Fruit fly (Drosophila melanogaster) whole organism, embryonic: ENCODE results near the gene ath.

Experiments
- Adf1 ChIP-seq: fragments of 200-800 bp; sonication (Bioruptor generic); IDR thresholded peaks from 2 replicates; pipeline ENCODE4 v1.3.6; 2022; ENCODE audit warnings: missing biosample characterization, missing genetic modification characterization
- Asciz ChIP-seq: fragments of 200-800 bp; sonication (Bioruptor generic); optimal IDR thresholded peaks from 2 replicates; lab custom pipeline; 2017; ENCODE audit warnings: missing biosample characterization, mild to moderate bottlenecking, missing genetic modification characterization, missing genetic modification reagents
- CG10321 ChIP-seq: fragments of 200-800 bp; sonication (Bioruptor generic); IDR thresholded peaks from 2 replicates; pipeline ENCODE4 v1.3.6; 2022; ENCODE audit warnings: missing biosample characterization, missing genetic modification characterization
- CG11723 ChIP-seq: fragments of 200-800 bp; sonication (Bioruptor generic); optimal IDR thresholded peaks from 2 replicates; lab custom pipeline; 2017; ENCODE audit warnings: missing biosample characterization, mild to moderate bottlenecking, missing genetic modification characterization
- CG12071 ChIP-seq: fragments of 200-800 bp; sonication (Bioruptor generic); optimal IDR thresholded peaks from 3 replicates; lab custom pipeline; 2018; ENCODE audit warnings: missing biosample characterization, mild to moderate bottlenecking, missing genetic modification characterization
- CG13287 ChIP-seq: fragments of 200-800 bp; sonication (Bioruptor generic); IDR thresholded peaks from 2 replicates; pipeline ENCODE4 v1.3.6; 2022; ENCODE audit warnings: missing biosample characterization, missing genetic modification characterization; ENCODE audit not compliant: partially characterized antibody
- CG13424 ChIP-seq: fragments of 200-800 bp; sonication (Bioruptor generic); optimal IDR thresholded peaks from 2 replicates; lab custom pipeline; 2019; ENCODE audit warnings: missing biosample characterization, mild to moderate bottlenecking, missing genetic modification characterization, moderate library complexity
- CG13894 ChIP-seq: fragments of 200-800 bp; sonication (Bioruptor generic); optimal IDR thresholded peaks from 3 replicates; lab custom pipeline; 2018; ENCODE audit warnings: missing biosample characterization, mild to moderate bottlenecking, missing genetic modification characterization, moderate library complexity
- CG14050 ChIP-seq: fragments of 200-800 bp; sonication (Bioruptor generic); IDR thresholded peaks from 3 replicates; pipeline ENCODE4 v1.3.6; 2022; ENCODE audit warnings: missing biosample characterization, missing genetic modification characterization
- CG14710 ChIP-seq: fragments of 200-800 bp; sonication (Bioruptor generic); optimal IDR thresholded peaks from 3 replicates; lab custom pipeline; 2019; ENCODE audit warnings: missing biosample characterization, mild to moderate bottlenecking, missing genetic modification characterization, moderate library complexity
- CG1792 ChIP-seq: fragments of 200-800 bp; sonication (Bioruptor generic); optimal IDR thresholded peaks from 2 replicates; lab custom pipeline; 2016; ENCODE audit warnings: missing biosample characterization, missing genetic modification characterization
- CG2889 ChIP-seq: fragments of 200-800 bp; sonication (Bioruptor generic); IDR thresholded peaks from 3 replicates; pipeline ENCODE4 v1.3.6; 2022; ENCODE audit warnings: missing biosample characterization, missing genetic modification characterization
- CG30020 ChIP-seq: fragments of 200-800 bp; optimal IDR thresholded peaks from 2 replicates; lab custom pipeline; 2019; ENCODE audit warnings: missing biosample characterization, mild to moderate bottlenecking, missing genetic modification characterization, moderate library complexity
- CG3065 ChIP-seq: fragments of 200-800 bp; sonication (Bioruptor generic); optimal IDR thresholded peaks from 2 replicates; lab custom pipeline; 2016; ENCODE audit warnings: missing biosample characterization, missing genetic modification characterization
- CG3281 ChIP-seq: fragments of 200-800 bp; sonication (Bioruptor generic); optimal IDR thresholded peaks from 3 replicates; lab custom pipeline; 2017; ENCODE audit warnings: missing biosample characterization, mild to moderate bottlenecking, missing genetic modification characterization
- CG5245 ChIP-seq: fragments of 200-800 bp; sonication (Bioruptor generic); optimal IDR thresholded peaks from 3 replicates; lab custom pipeline; 2016; ENCODE audit warnings: missing biosample characterization, missing genetic modification characterization
- CG6654 ChIP-seq: fragments of 200-800 bp; sonication (Bioruptor generic); optimal IDR thresholded peaks from 2 replicates; lab custom pipeline; 2017; ENCODE audit warnings: missing biosample characterization, mild to moderate bottlenecking, missing genetic modification characterization
- CG6765 ChIP-seq: fragments of 200-800 bp; sonication (Bioruptor generic); optimal IDR thresholded peaks from 3 replicates; lab custom pipeline; 2017; ENCODE audit warnings: missing biosample characterization, mild to moderate bottlenecking, missing genetic modification characterization
- CG8388 ChIP-seq: fragments of 200-800 bp; sonication (Bioruptor generic); optimal IDR thresholded peaks from 2 replicates; lab custom pipeline; 2019; ENCODE audit warnings: missing biosample characterization, mild to moderate bottlenecking, missing genetic modification characterization, moderate library complexity
- CG8944 ChIP-seq: fragments of 200-800 bp; sonication (Bioruptor generic); optimal IDR thresholded peaks from 3 replicates; lab custom pipeline; 2016; ENCODE audit warnings: missing biosample characterization, missing genetic modification characterization
- CG9609 ChIP-seq: fragments of 200-800 bp; sonication (Bioruptor generic); optimal IDR thresholded peaks from 3 replicates; lab custom pipeline; 2016; ENCODE audit warnings: missing biosample characterization, missing genetic modification characterization
- CTCF ChIP-seq: fragments of 200-800 bp; sonication (Bioruptor generic); optimal IDR thresholded peaks from 2 replicates; lab custom pipeline; 2017; ENCODE audit warnings: missing biosample characterization, mild to moderate bottlenecking, missing genetic modification characterization, moderate library complexity
- D ChIP-seq, 2 experiments: fragments of 200-800 bp in 1 of 2; fragments of >200 bp in 1 of 2; sonication (Bioruptor generic) in 1 of 2; optimal IDR thresholded peaks; 2 replicates in 1 of 2; 3 replicates in 1 of 2; lab custom pipeline; 2017; ENCODE audit warnings: mild to moderate bottlenecking in 1 of 2, missing biosample characterization in 1 of 2, missing genetic modification characterization in 1 of 2, missing genetic modification reagents in 1 of 2
- Dref ChIP-seq: fragments of 200-800 bp; sonication (Bioruptor generic); IDR thresholded peaks from 2 replicates; pipeline ENCODE4 v1.3.6; 2022; ENCODE audit warnings: missing biosample characterization, missing genetic modification characterization
- E2f2 ChIP-seq: fragments of 200-800 bp; sonication (Bioruptor generic); IDR thresholded peaks from 2 replicates; pipeline ENCODE4 v1.3.6; 2022; ENCODE audit warnings: missing biosample characterization, missing genetic modification characterization
- HHEX ChIP-seq: fragments of 200-800 bp; sonication (Bioruptor generic); optimal IDR thresholded peaks from 3 replicates; lab custom pipeline; 2017; ENCODE audit warnings: missing biosample characterization, mild to moderate bottlenecking, missing genetic modification characterization, missing genetic modification reagents
- HmgD ChIP-seq: fragments of 200-800 bp; sonication (Bioruptor generic); optimal IDR thresholded peaks from 3 replicates; lab custom pipeline; 2016; ENCODE audit warnings: missing biosample characterization, missing genetic modification characterization
- HmgZ ChIP-seq: fragments of 200-800 bp; sonication (Bioruptor generic); optimal IDR thresholded peaks from 2 replicates; lab custom pipeline; 2018; ENCODE audit warnings: missing biosample characterization, mild to moderate bottlenecking, missing genetic modification characterization
- Kr ChIP-seq: fragments of 200-800 bp; sonication (Bioruptor generic); optimal IDR thresholded peaks from 2 replicates; lab custom pipeline; 2017; ENCODE audit warnings: missing biosample characterization, mild to moderate bottlenecking, missing genetic modification characterization
- NK7.1 ChIP-seq: fragments of 200-800 bp; sonication (Bioruptor generic); optimal IDR thresholded peaks from 3 replicates; lab custom pipeline; 2016; ENCODE audit warnings: missing biosample characterization, missing genetic modification characterization
- Neu2 ChIP-seq: fragments of 200-800 bp; sonication (Bioruptor generic); optimal IDR thresholded peaks from 3 replicates; lab custom pipeline; 2016; ENCODE audit warnings: missing biosample characterization, missing genetic modification characterization, borderline replicate concordance
- Opbp ChIP-seq: fragments of 200-800 bp; sonication (Bioruptor generic); IDR thresholded peaks from 3 replicates; pipeline ENCODE4 v1.3.6; 2022; ENCODE audit warnings: missing biosample characterization, missing genetic modification characterization; ENCODE audit not compliant: partially characterized antibody
- Optix ChIP-seq: fragments of 200-800 bp; sonication (Bioruptor generic); IDR thresholded peaks from 3 replicates; pipeline ENCODE4 v1.3.6; 2022; ENCODE audit warnings: missing biosample characterization, missing genetic modification characterization
- Ravus ChIP-seq: fragments of 200-800 bp; sonication (Bioruptor generic); IDR thresholded peaks from 2 replicates; pipeline ENCODE4 v1.3.6; 2022; ENCODE audit warnings: missing biosample characterization, missing genetic modification characterization
- Sin3A ChIP-seq: fragments of >200 bp; optimal IDR thresholded peaks from 2 replicates; lab custom pipeline; 2018
- Taf1 ChIP-seq: fragments of 200-800 bp; sonication (Bioruptor generic); IDR thresholded peaks from 2 replicates; pipeline ENCODE4 v1.3.6; 2022; ENCODE audit warnings: missing biosample characterization, missing genetic modification characterization
- al ChIP-seq: fragments of 200-800 bp; sonication (Bioruptor generic); IDR thresholded peaks from 2 replicates; pipeline ENCODE4 v1.3.6; 2022; ENCODE audit warnings: missing biosample characterization, missing genetic modification characterization
- bab2 ChIP-seq: fragments of 200-800 bp; sonication (Bioruptor generic); optimal IDR thresholded peaks from 2 replicates; lab custom pipeline; 2016; ENCODE audit warnings: missing biosample characterization, missing genetic modification characterization
- danr ChIP-seq: fragments of 200-800 bp; sonication (Bioruptor generic); IDR thresholded peaks from 2 replicates; pipeline ENCODE4 v1.3.6; 2022; ENCODE audit warnings: missing biosample characterization, missing genetic modification characterization
- dmrt11E ChIP-seq: fragments of 200-800 bp; sonication (Bioruptor generic); optimal IDR thresholded peaks from 3 replicates; lab custom pipeline; 2018; ENCODE audit warnings: missing biosample characterization, mild to moderate bottlenecking, missing genetic modification characterization, moderate library complexity
- dpn ChIP-seq, 2 experiments: fragments of 200-800 bp; sonication (Bioruptor generic); optimal IDR thresholded peaks; 3 replicates each; lab custom pipeline; 2016; ENCODE audit warnings: missing biosample characterization in 2 of 2, missing genetic modification characterization in 2 of 2
- fd102C ChIP-seq: fragments of 200-800 bp; sonication (Bioruptor generic); optimal IDR thresholded peaks from 2 replicates; lab custom pipeline; 2018; ENCODE audit warnings: missing biosample characterization, mild to moderate bottlenecking, missing genetic modification characterization, moderate library complexity
- h ChIP-seq: fragments of >200 bp; optimal IDR thresholded peaks from 2 replicates; lab custom pipeline; 2017
- jigr1 ChIP-seq: fragments of 200-800 bp; sonication (Bioruptor generic); IDR thresholded peaks from 3 replicates; pipeline ENCODE4 v1.3.6; 2022; ENCODE audit warnings: missing biosample characterization, missing genetic modification characterization
- jing ChIP-seq: fragments of 200-800 bp; sonication (Bioruptor generic); optimal IDR thresholded peaks from 2 replicates; lab custom pipeline; 2018; ENCODE audit warnings: missing biosample characterization, mild to moderate bottlenecking, missing genetic modification characterization
- mam ChIP-seq: fragments of 200-800 bp; sonication (Bioruptor generic); optimal IDR thresholded peaks from 3 replicates; lab custom pipeline; 2016; ENCODE audit warnings: missing biosample characterization, missing genetic modification characterization
- nerfin-2 ChIP-seq: fragments of 200-800 bp; sonication (Bioruptor generic); IDR thresholded peaks from 2 replicates; pipeline ENCODE4 v1.3.6; 2022; ENCODE audit warnings: missing biosample characterization, missing genetic modification characterization; ENCODE audit not compliant: partially characterized antibody
- salm ChIP-seq: fragments of 200-800 bp; sonication (Bioruptor generic); optimal IDR thresholded peaks from 2 replicates; lab custom pipeline; 2018; ENCODE audit warnings: missing biosample characterization, mild to moderate bottlenecking, missing genetic modification characterization
- sim ChIP-seq: fragments of 200-800 bp; sonication (Bioruptor generic); IDR thresholded peaks from 2 replicates; pipeline ENCODE4 v1.3.6; 2022; ENCODE audit warnings: missing biosample characterization, missing genetic modification characterization
- tio ChIP-seq: fragments of 200-800 bp; sonication (Bioruptor generic); optimal IDR thresholded peaks from 2 replicates; lab custom pipeline; 2017; ENCODE audit warnings: missing biosample characterization, missing genetic modification characterization, inconsistent platforms
- tx ChIP-seq: fragments of 200-800 bp; sonication (Bioruptor generic); optimal IDR thresholded peaks from 2 replicates; lab custom pipeline; 2016; ENCODE audit warnings: missing biosample characterization, missing genetic modification characterization
- zfh1 ChIP-seq: fragments of 200-800 bp; sonication (Bioruptor generic); IDR thresholded peaks from 3 replicates; pipeline ENCODE4 v1.3.6; 2022; ENCODE audit warnings: missing biosample characterization, missing genetic modification characterization

ath gene

DNA sequence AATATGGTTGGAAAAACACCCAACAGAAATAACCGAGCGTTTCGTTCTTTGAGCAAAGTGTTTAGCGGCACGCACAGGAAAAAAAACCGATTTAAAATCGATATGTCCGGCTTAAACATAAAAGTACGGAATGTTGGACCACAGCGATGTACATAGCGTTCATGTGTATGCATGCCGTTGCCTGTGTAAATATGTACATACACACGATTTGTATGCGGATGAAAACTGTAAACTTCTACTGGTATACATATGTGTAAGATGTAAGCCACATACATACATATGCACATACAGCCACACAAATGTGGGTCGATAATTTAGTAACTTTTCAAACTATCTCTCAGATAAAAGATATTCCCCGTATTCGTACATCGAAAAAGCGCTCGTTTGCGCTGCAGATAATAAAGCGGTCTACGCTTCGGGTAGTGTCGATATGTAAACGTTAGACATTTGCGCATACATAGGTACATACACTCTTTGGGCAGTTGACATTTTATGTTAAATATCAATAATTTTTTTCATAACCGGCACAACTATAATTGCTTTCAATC, 38.8 kb downstream of the ath start (continued):
- TF ChIP-seq CG8388 (no peak), danr (GFP tag; lab: Robert Waterston, UW) (no peak), CG8944 (GFP tag; lab: Kevin White, UChicago) (no peak), mam (GFP tag; lab: Kevin White, UChicago) (no peak), HmgD (no peak), CTCF (GFP tag; lab: Kevin White, UChicago) (no peak), CG3065 (GFP tag; lab: Kevin White, UChicago) (no peak), HHEX (GFP tag; lab: Kevin White, UChicago) (no peak), al (GFP tag; lab: Robert Waterston, UW) (no peak), tx (GFP tag; lab: Kevin White, UChicago) (no peak), Adf1 (GFP tag; lab: Robert Waterston, UW) (no peak), CG1792 (GFP tag; lab: Kevin White, UChicago) (no peak), dpn (GFP tag; optimal IDR thresholded peaks at IDR 0.05; lab: Kevin White, UChicago) (no peak), sim (no peak), jing (GFP tag; lab: Kevin White, UChicago) (no peak), Optix (no peak), NK7.1 (no peak), CG3281 (peak; percentile 45), Kr (peak; percentile 49), Neu2 (peak; percentile 35), CG13424 (tag; lab: Kevin White, UChicago) (peak; percentile 34), salm (no peak), h (lab: Kevin White, UChicago) (no peak), dmrt11E (peak; percentile 39), CG11723 (GFP tag; lab: Kevin White, UChicago) (peak; percentile 27), nerfin-2 (GFP tag; lab: Robert Waterston, UW) (no peak), tio (GFP tag; lab: Kevin White, UChicago) (no peak), bab2 (GFP tag; lab: Kevin White, UChicago) (peak; percentile 17), Sin3A (no peak), Dref (GFP tag; lab: Robert Waterston, UW) (no peak), jigr1 (GFP tag; lab: Robert Waterston, UW) (no peak), HmgZ (tag; lab: Kevin White, UChicago) (peak; percentile 0), CG14050 (GFP tag; lab: Robert Waterston, UW) (no peak), E2f2 (no peak), CG2889 (GFP tag; lab: Robert Waterston, UW) (no peak), zfh1 (GFP tag; lab: Robert Waterston, UW) (no peak), D (optimal IDR thresholded peaks at IDR 0.05; lab: Kevin White, UChicago) (no peak), D (GFP tag; optimal IDR thresholded peaks at IDR 0.05; lab: Kevin White, UChicago) (peak; percentile 57), Asciz (peak; percentile 1), CG13894 (tag; lab: Kevin White, UChicago) (no peak), CG30020 (tag; lab: Kevin White, UChicago) (peak; percentile 74), CG12071 (GFP tag; lab: Kevin White, UChicago) (no peak), CG6765 (no peak), CG9609 (no peak), Taf1 (GFP tag; lab: Robert Waterston, UW) (no peak), CG10321 (GFP tag; lab: Robert Waterston, UW) (no peak), fd102C (GFP tag; lab: Kevin White, UChicago) (peak; percentile 46), Ravus (GFP tag; lab: Robert Waterston, UW) (no peak), CG6654 (GFP tag; lab: Kevin White, UChicago) (no peak), CG5245 (GFP tag; lab: Kevin White, UChicago) (no peak), CG14710 (peak; percentile 50), CG13287 (no peak), Opbp (no peak)
